Worm (Caenorhabditis elegans): ENCODE data around the gene aagr-2.

- no peak for TF ChIP-seq klf-2 (GFP tag; conservative IDR thresholded peaks at IDR 0.05)
- TF ChIP-seq ref-1 (GFP tag; conservative IDR thresholded peaks at IDR 0.05), result no peak
- TF ChIP-seq flt-1 (GFP tag; IDR thresholded peaks at IDR 0.05), result no peak
- TF ChIP-seq T22C8.4 (GFP tag; IDR thresholded peaks at IDR 0.05), result no peak
- no peak for TF ChIP-seq tab-1 (GFP tag; IDR thresholded peaks at IDR 0.05)
- no peak for TF ChIP-seq med-1 (GFP tag; optimal IDR thresholded peaks at IDR 0.05; ENCODE audit: insufficient read depth)
These were observed 53.2 kb downstream of the aagr-2 start for ce11 chrII:4871834-4872233.

All from whole organism, midembryonic.